Fruit fly (Drosophila melanogaster): Measurements from ENCODE around the gene CG17211.

Gene CG17211

dm6 chr2L:12103231-12104210 is 10.6 kb upstream of the CG17211 start, which contains the start of the genes Patsas and ThrRS (continued):
- TF ChIP-seq CG4328 (GFP tag; optimal IDR thresholded peaks at IDR 0.05) (peak; percentile 71), fd102C (GFP tag; optimal IDR thresholded peaks at IDR 0.05) (peak; percentile 51), crp (GFP tag; optimal IDR thresholded peaks at IDR 0.05) (peak; percentile 29 to 83), Trl (optimal IDR thresholded peaks at IDR 0.05) (no peak), Trl (GFP tag; optimal IDR thresholded peaks at IDR 0.05) (peak; percentile 71), CG8281 (tag; optimal IDR thresholded peaks at IDR 0.05) (peak; percentile 68), bigmax (GFP tag; optimal IDR thresholded peaks at IDR 0.05) (no peak), tup (GFP tag; optimal IDR thresholded peaks at IDR 0.05) (peak; percentile 28), ash1 (GFP tag; optimal IDR thresholded peaks at IDR 0.05) (no peak), CG34422 (GFP tag; IDR thresholded peaks at IDR 0.05) (peak; percentile 69), Ravus (GFP tag; IDR thresholded peaks at IDR 0.05) (no peak; the same call in 1 of the 2 replicates), ac (GFP tag; optimal IDR thresholded peaks at IDR 0.05) (no peak), Nf-YC (tag; optimal IDR thresholded peaks at IDR 0.05) (peak; percentile 79), Camta (GFP tag; optimal IDR thresholded peaks at IDR 0.05) (peak; percentile 61), Dbx (GFP tag; IDR thresholded peaks at IDR 0.05) (peak; percentile 84), CG1529 (GFP tag; optimal IDR thresholded peaks at IDR 0.05) (peak; percentile 42), CG17568 (GFP tag; optimal IDR thresholded peaks at IDR 0.05) (no peak), insv (GFP tag; optimal IDR thresholded peaks at IDR 0.05) (peak in 1 of 2 experiments; percentile 30), Myb (GFP tag; optimal IDR thresholded peaks at IDR 0.05) (peak; percentile 66), ftz-f1 (GFP tag; optimal IDR thresholded peaks at IDR 0.05) (no peak), C15 (GFP tag; IDR thresholded peaks at IDR 0.05) (peak; percentile 52; the same call in 1 of the 3 replicates), Atf-2 (GFP tag; optimal IDR thresholded peaks at IDR 0.05) (no peak), CG1792 (GFP tag; optimal IDR thresholded peaks at IDR 0.05) (peak; percentile 53), CG7357 (GFP tag; IDR thresholded peaks at IDR 0.05) (peak; percentile 97), CG11696 (GFP tag; IDR thresholded peaks at IDR 0.05) (peak; percentile 58), CG4617 (GFP tag; optimal IDR thresholded peaks at IDR 0.05; ENCODE audit: borderline replicate concordance) (peak; percentile 73), Aef1 (GFP tag; IDR thresholded peaks at IDR 0.05) (peak; percentile 86), dmrt11E (tag; optimal IDR thresholded peaks at IDR 0.05) (peak; percentile 85), CG32532 (GFP tag; IDR thresholded peaks at IDR 0.05) (peak; percentile 88), CG14050 (GFP tag; IDR thresholded peaks at IDR 0.05) (peak; percentile 71), CG16863 (GFP tag; optimal IDR thresholded peaks at IDR 0.05) (peak; percentile 55), Deaf1 (tag; optimal IDR thresholded peaks at IDR 0.05) (no peak), Ada2b (GFP tag; IDR thresholded peaks at IDR 0.05) (peak; percentile 83), CG7271 (tag; optimal IDR thresholded peaks at IDR 0.05) (peak; percentile 47), Gug (GFP tag; IDR thresholded peaks at IDR 0.05) (peak; percentile 73; the same call in 3 of the 4 replicates), CG9609 (GFP tag; optimal IDR thresholded peaks at IDR 0.05) (peak; percentile 52), CG8478 (optimal IDR thresholded peaks at IDR 0.05) (no peak), zen2 (GFP tag; IDR thresholded peaks at IDR 0.05; ENCODE audit: partially characterized antibody) (no peak), CG8944 (GFP tag; optimal IDR thresholded peaks at IDR 0.05) (peak; percentile 69), CG4424 (GFP tag; optimal IDR thresholded peaks at IDR 0.05) (peak; percentile 87), Dref (GFP tag; IDR thresholded peaks at IDR 0.05) (peak; percentile 33; the same call in 1 of the 2 replicates), CG31441 (GFP tag; IDR thresholded peaks at IDR 0.05) (peak; percentile 90), CG31365 (tag; optimal IDR thresholded peaks at IDR 0.05) (peak; percentile 9), Sox100B (GFP tag; optimal IDR thresholded peaks at IDR 0.05) (no peak), Max (GFP tag; optimal IDR thresholded peaks at IDR 0.05) (peak; percentile 82), MTF-1 (GFP tag; optimal IDR thresholded peaks at IDR 0.05; ENCODE audit: borderline replicate concordance) (peak; percentile 50), fu2 (GFP tag; optimal IDR thresholded peaks at IDR 0.05) (peak; percentile 69), ato (GFP tag; IDR thresholded peaks at IDR 0.05; ENCODE audit: partially characterized antibody) (no peak), Kr (GFP tag; optimal IDR thresholded peaks at IDR 0.05) (no peak)

Measured in whole organism, embryonic.